Fruit fly (Drosophila melanogaster): Measurements from ENCODE around the gene Prp40.

- TF ChIP-seq tup (GFP tag; optimal IDR thresholded peaks at IDR 0.05) (no peak), CG6854 (GFP tag; optimal IDR thresholded peaks at IDR 0.05) (no peak), salm (tag; optimal IDR thresholded peaks at IDR 0.05) (no peak), odd (GFP tag; optimal IDR thresholded peaks at IDR 0.05) (no peak), Hsf (GFP tag; optimal IDR thresholded peaks at IDR 0.05) (no peak), CG32767 (GFP tag; IDR thresholded peaks at IDR 0.05) (no peak), CG10431 (GFP tag; optimal IDR thresholded peaks at IDR 0.05) (no peak), Ets97D (GFP tag; optimal IDR thresholded peaks at IDR 0.05) (no peak), CG1603 (tag; optimal IDR thresholded peaks at IDR 0.05) (no peak), CG7357 (GFP tag; IDR thresholded peaks at IDR 0.05) (no peak), h (optimal IDR thresholded peaks at IDR 0.05) (no peak), z (GFP tag; IDR thresholded peaks at IDR 0.05) (no peak)
Measured at dm6 chr2L:2986776-2987175, 36.2 kb upstream of the Prp40 start.
